Worm (Caenorhabditis elegans): ENCODE measurements around the gene H24K24.2.

ce11 chrV:893437-894018 is 24.1 kb upstream of the H24K24.2 start, which contains the start of the genes srlf-23 and srlf-20:
- TF ChIP-seq ceh-44 (GFP tag; IDR thresholded peaks at IDR 0.05), result no peak
- no peak for TF ChIP-seq unc-39 (tag; optimal IDR thresholded peaks at IDR 0.05)
- no peak for TF ChIP-seq ceh-20 (GFP tag; IDR thresholded peaks at IDR 0.05)
- no peak for TF ChIP-seq nhr-28 (tag; optimal IDR thresholded peaks at IDR 0.05)
- no peak for TF ChIP-seq fkh-10 (GFP tag; optimal IDR thresholded peaks at IDR 0.05)
- no peak for TF ChIP-seq lin-38 (GFP tag; IDR thresholded peaks at IDR 0.05)
- no peak for TF ChIP-seq jun-1 (tag; optimal IDR thresholded peaks at IDR 0.05)
- TF ChIP-seq egl-27 (tag; optimal IDR thresholded peaks at IDR 0.05), result no peak

Measured in whole organism, L4 larva.